Fruit fly (Drosophila melanogaster) whole organism, wandering third instar larva: ENCODE measurements around the gene Lsp2.

Source experiments
- CG9705 ChIP-seq: fragments of 200-800 bp; sonication (Bioruptor generic); optimal IDR thresholded peaks from 2 replicates; lab custom pipeline; 2018; ENCODE audit warnings: missing biosample characterization, mild to moderate bottlenecking, missing genetic modification characterization
- CrebA ChIP-seq: fragments of 200-800 bp; sonication (Bioruptor generic); optimal IDR thresholded peaks from 2 replicates; lab custom pipeline; 2016; ENCODE audit warnings: missing biosample characterization, mild to moderate bottlenecking, missing genetic modification characterization, borderline replicate concordance
- GATAd ChIP-seq: sonication (Bioruptor generic); optimal IDR thresholded peaks from 2 replicates; lab custom pipeline; 2016; ENCODE audit warnings: missing biosample characterization, missing genetic modification characterization
- Hr78 ChIP-seq: fragments of >200 bp; optimal IDR thresholded peaks from 2 replicates; lab custom pipeline; 2017; ENCODE audit warnings: missing biosample characterization, missing genetic modification characterization
- Myc ChIP-seq: fragments of >200 bp; optimal IDR thresholded peaks from 2 replicates; lab custom pipeline; 2017
- br ChIP-seq: fragments of 200-800 bp; sonication (Bioruptor generic); optimal IDR thresholded peaks from 2 replicates; lab custom pipeline; 2016; ENCODE audit warnings: missing biosample characterization, missing genetic modification characterization
- dl ChIP-seq, 2 experiments: fragments of 175-275, 200-275 bp in 1 of 2; fragments of 200-275 bp in 1 of 2; sonication (Bioruptor generic); optimal IDR thresholded peaks; lab custom pipeline; 2018; ENCODE audit warnings: mild to moderate bottlenecking in 2 of 2, missing biosample characterization in 2 of 2, missing genetic modification characterization in 2 of 2, moderate library complexity in 2 of 2; ENCODE audit not compliant: partially characterized antibody in 2 of 2, insufficient read depth in 1 of 2
- fru ChIP-seq: fragments of 200-800 bp; sonication (Bioruptor generic); optimal IDR thresholded peaks from 3 replicates; lab custom pipeline; 2016; ENCODE audit warnings: missing biosample characterization, mild to moderate bottlenecking, missing genetic modification characterization
- h ChIP-seq: fragments of 200-800 bp; sonication (Bioruptor generic); optimal IDR thresholded peaks from 3 replicates; lab custom pipeline; 2016; ENCODE audit warnings: missing biosample characterization, mild to moderate bottlenecking, missing genetic modification characterization
- psq ChIP-seq: fragments of 200-800 bp; sonication (Bioruptor generic); optimal IDR thresholded peaks from 3 replicates; lab custom pipeline; 2017; ENCODE audit warnings: missing biosample characterization, mild to moderate bottlenecking, missing genetic modification characterization, moderate library complexity
- rgr ChIP-seq: fragments of 200-800 bp; sonication (Bioruptor generic); optimal IDR thresholded peaks from 3 replicates; lab custom pipeline; 2016; ENCODE audit warnings: missing biosample characterization, mild to moderate bottlenecking, missing genetic modification characterization
- tai ChIP-seq: sonication (Bioruptor generic); optimal IDR thresholded peaks from 2 replicates; lab custom pipeline; 2016; ENCODE audit warnings: missing biosample characterization, missing genetic modification characterization

DNA sequence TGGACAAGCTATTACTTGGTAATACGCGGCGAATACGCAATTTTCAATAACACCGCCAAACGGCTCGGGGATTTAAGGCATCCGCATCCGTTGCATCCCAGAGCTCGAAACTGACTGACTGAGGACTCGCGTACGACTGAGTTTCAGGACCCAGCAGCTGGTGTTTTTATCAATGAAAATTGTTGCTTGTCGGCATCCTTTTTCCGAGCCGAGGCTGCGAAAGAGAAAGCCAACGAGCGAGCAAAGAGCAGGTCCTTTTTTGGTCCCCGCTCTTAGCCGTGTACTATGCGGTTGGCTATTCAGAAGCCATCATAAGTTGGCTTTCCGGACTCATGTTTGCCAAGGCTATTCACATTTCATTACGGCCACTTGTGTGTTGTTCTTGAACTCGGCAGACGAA lies 46.2 kb downstream of the Lsp2 start, which contains the start of gene Rh7:
- TF ChIP-seq dl (GFP tag; optimal IDR thresholded peaks at IDR 0.05; lab: Kevin White, UChicago; ENCODE audit: insufficient read depth in 1 of 2, partially characterized antibody in 2 of 2) = no peak
- no peak for TF ChIP-seq psq (GFP tag; lab: Kevin White, UChicago)
- TF ChIP-seq CG9705 (GFP tag; lab: Kevin White, UChicago) = no peak
- no peak for TF ChIP-seq h (GFP tag; lab: Kevin White, UChicago)
- TF ChIP-seq tai (GFP tag; lab: Kevin White, UChicago) = no peak
- TF ChIP-seq rgr = no peak
- TF ChIP-seq CrebA = no peak
- no peak for TF ChIP-seq Hr78 (GFP tag; lab: Kevin White, UChicago)
- no peak for TF ChIP-seq br (GFP tag; lab: Kevin White, UChicago)
- TF ChIP-seq GATAd (GFP tag; lab: Kevin White, UChicago) = no peak
- TF ChIP-seq Myc (lab: Kevin White, UChicago) = no peak
- TF ChIP-seq fru (GFP tag; lab: Kevin White, UChicago) = no peak
